Worm (Caenorhabditis elegans) whole organism, mixed stage, embryonic: Measurements from ENCODE around the gene Y67H2A.2.

Experiments used
- ceh-83 ChIP-seq: fragments of 200-800 bp; sonication (Bioruptor generic); optimal IDR thresholded peaks from 2 replicates; lab custom pipeline; 2018; ENCODE audit warnings: mild to moderate bottlenecking, missing genetic modification characterization, missing compliant biosample characterization
- drap-1 ChIP-seq: fragments of 200-800 bp; sonication (Bioruptor generic); optimal IDR thresholded peaks from 3 replicates; lab custom pipeline; 2018; ENCODE audit warnings: mild to moderate bottlenecking, missing genetic modification characterization, missing compliant biosample characterization
- flh-1 ChIP-seq: fragments of 200-800 bp; sonication (Bioruptor generic); optimal IDR thresholded peaks from 2 replicates; lab custom pipeline; 2018; ENCODE audit warnings: mild to moderate bottlenecking, missing genetic modification characterization, moderate library complexity, missing compliant biosample characterization
- hlh-1 ChIP-seq: fragments of 150-350 bp; optimal IDR thresholded peaks from 2 replicates; lab custom pipeline; 2014; ENCODE audit warnings: missing biosample characterization, missing genetic modification reagents, missing genetic modification characterization
- mab-5 ChIP-seq: fragments of 150-350 bp; optimal IDR thresholded peaks from 2 replicates; lab custom pipeline; 2014; ENCODE audit warnings: missing biosample characterization, missing genetic modification characterization
- nhr-237 ChIP-seq: fragments of 150-350 bp; optimal IDR thresholded peaks from 2 replicates; lab custom pipeline; 2014; ENCODE audit warnings: missing biosample characterization, missing genetic modification characterization
- nhr-28 ChIP-seq: fragments of 150-350 bp; optimal IDR thresholded peaks from 2 replicates; lab custom pipeline; 2014; ENCODE audit warnings: missing biosample characterization, missing genetic modification characterization
- pha-4 ChIP-seq: fragments of 150-350 bp; optimal IDR thresholded peaks from 2 replicates; lab custom pipeline; 2018; ENCODE audit warnings: missing biosample characterization, missing genetic modification reagents, missing genetic modification characterization
- snpc-4 ChIP-seq: fragments of 150-350 bp; optimal IDR thresholded peaks from 2 replicates; lab custom pipeline; 2014; ENCODE audit warnings: missing biosample characterization, missing genetic modification characterization
- sptf-1 ChIP-seq: sonication (generic microtip); optimal IDR thresholded peaks from 2 replicates; lab custom pipeline; 2017; ENCODE audit warnings: mild to moderate bottlenecking, missing genetic modification characterization, moderate library complexity, missing compliant biosample characterization
- unc-39 ChIP-seq: fragments of 150-350 bp; optimal IDR thresholded peaks from 2 replicates; lab custom pipeline; 2014; ENCODE audit warnings: missing biosample characterization, missing genetic modification characterization
- ztf-11 ChIP-seq: fragments of 150-350 bp; optimal IDR thresholded peaks from 2 replicates; lab custom pipeline; 2014; ENCODE audit warnings: missing biosample characterization, missing genetic modification characterization

DNA sequence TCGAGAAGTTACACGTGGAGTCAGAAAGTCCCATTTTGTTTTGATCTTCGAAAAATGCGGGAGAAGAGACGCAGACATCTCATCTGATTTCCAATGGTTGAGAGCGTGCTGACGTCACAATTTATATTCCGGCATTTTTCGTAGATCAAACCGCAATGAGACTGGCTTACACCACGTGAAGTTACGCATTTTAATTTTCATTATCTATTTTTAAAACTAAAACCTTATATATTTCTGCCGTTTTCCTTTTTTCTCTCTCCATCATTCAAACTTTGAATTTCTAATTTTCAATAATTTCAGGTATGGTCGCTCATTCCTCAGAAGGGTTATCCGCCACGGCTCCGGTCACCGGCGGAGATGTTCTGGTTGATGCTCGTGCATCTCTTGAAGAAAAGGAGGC is 17.7 kb upstream of the Y67H2A.2 start, which contains the start of gene fat-1:
- no peak for TF ChIP-seq sptf-1 (tag; lab: Kevin White, UChicago)
- TF ChIP-seq ceh-83 (GFP tag; lab: Kevin White, UChicago), result no peak
- no peak for TF ChIP-seq pha-4 (tag; lab: Kevin White, UChicago)
- no peak for TF ChIP-seq flh-1
- TF ChIP-seq drap-1 (GFP tag; lab: Kevin White, UChicago), result no peak
- no peak for TF ChIP-seq unc-39
- TF ChIP-seq ztf-11 (tag; lab: Kevin White, UChicago), result no peak
- TF ChIP-seq nhr-237 (tag; lab: Kevin White, UChicago), result no peak
- TF ChIP-seq nhr-28 (tag; lab: Kevin White, UChicago), result no peak
- TF ChIP-seq snpc-4 (tag; lab: Kevin White, UChicago), result no peak
- TF ChIP-seq mab-5 (tag; lab: Kevin White, UChicago), result no peak
- TF ChIP-seq hlh-1 (tag; lab: Kevin White, UChicago), result no peak
